Fruit fly (Drosophila melanogaster) whole organism, embryonic: ENCODE data around the gene Try29F.

Experiments used
- Asciz ChIP-seq: fragments of 200-800 bp; sonication (Bioruptor generic); optimal IDR thresholded peaks from 2 replicates; lab custom pipeline; 2017; ENCODE audit warnings: missing biosample characterization, mild to moderate bottlenecking, missing genetic modification characterization, missing genetic modification reagents
- CG10267 ChIP-seq: fragments of 200-800 bp; sonication (Bioruptor generic); optimal IDR thresholded peaks from 2 replicates; lab custom pipeline; 2018; ENCODE audit warnings: missing biosample characterization, mild to moderate bottlenecking, missing genetic modification characterization, moderate library complexity
- CG10321 ChIP-seq: fragments of 200-800 bp; sonication (Bioruptor generic); IDR thresholded peaks from 2 replicates; pipeline ENCODE4 v1.3.6; 2022; ENCODE audit warnings: missing biosample characterization, missing genetic modification characterization
- CG10462 ChIP-seq: fragments of 200-800 bp; sonication (Bioruptor generic); optimal IDR thresholded peaks from 2 replicates; lab custom pipeline; 2016; ENCODE audit warnings: missing biosample characterization, missing genetic modification characterization
- CG11093 ChIP-seq: fragments of 200-800 bp; sonication (Bioruptor generic); IDR thresholded peaks from 3 replicates; pipeline ENCODE4 v1.3.6; 2022; ENCODE audit warnings: missing biosample characterization, missing genetic modification characterization
- CG11723 ChIP-seq: fragments of 200-800 bp; sonication (Bioruptor generic); optimal IDR thresholded peaks from 2 replicates; lab custom pipeline; 2017; ENCODE audit warnings: missing biosample characterization, mild to moderate bottlenecking, missing genetic modification characterization
- CG12236 ChIP-seq: fragments of 200-800 bp; sonication (Bioruptor generic); optimal IDR thresholded peaks from 2 replicates; lab custom pipeline; 2016; ENCODE audit warnings: missing biosample characterization, missing genetic modification characterization
- CG12942 ChIP-seq: fragments of 200-800 bp; sonication (Bioruptor generic); optimal IDR thresholded peaks from 3 replicates; lab custom pipeline; 2016; ENCODE audit warnings: missing biosample characterization, missing genetic modification characterization
- CG13775 ChIP-seq: fragments of 200-800 bp; sonication (Bioruptor generic); optimal IDR thresholded peaks from 3 replicates; lab custom pipeline; 2017; ENCODE audit warnings: missing biosample characterization, mild to moderate bottlenecking, missing genetic modification characterization
- CG14014 ChIP-seq: fragments of 200-800 bp; sonication (Bioruptor generic); IDR thresholded peaks from 2 replicates; pipeline ENCODE4 v1.3.6; 2022; ENCODE audit warnings: missing biosample characterization, missing genetic modification characterization
- CG14860 ChIP-seq: fragments of 200-800 bp; sonication (Bioruptor generic); IDR thresholded peaks from 3 replicates; pipeline ENCODE4 v1.3.6; 2022; ENCODE audit warnings: missing biosample characterization, missing genetic modification characterization; ENCODE audit not compliant: partially characterized antibody
- CG16779 ChIP-seq: fragments of 200-800 bp; sonication (Bioruptor generic); IDR thresholded peaks from 2 replicates; pipeline ENCODE4 v1.3.6; 2022; ENCODE audit warnings: missing biosample characterization, missing genetic modification characterization
- CG17912 ChIP-seq: fragments of 200-800 bp; sonication (Bioruptor generic); optimal IDR thresholded peaks from 2 replicates; lab custom pipeline; 2018; ENCODE audit warnings: missing biosample characterization, mild to moderate bottlenecking, missing genetic modification characterization
- CG18011 ChIP-seq: fragments of 200-800 bp; sonication (Bioruptor generic); optimal IDR thresholded peaks from 2 replicates; lab custom pipeline; 2017; ENCODE audit warnings: missing biosample characterization, missing genetic modification characterization, mild to moderate bottlenecking, moderate library complexity, missing genotype
- CG2199 ChIP-seq: fragments of 200-800 bp; sonication (Bioruptor generic); IDR thresholded peaks from 3 replicates; pipeline ENCODE4 v1.3.6; 2022; ENCODE audit warnings: missing biosample characterization, missing genetic modification characterization
- CG34376 ChIP-seq: fragments of 200-800 bp; sonication (Bioruptor generic); optimal IDR thresholded peaks from 2 replicates; lab custom pipeline; 2018; ENCODE audit warnings: missing biosample characterization, mild to moderate bottlenecking, missing genetic modification characterization
- CG42726 ChIP-seq: fragments of 200-800 bp; sonication (Bioruptor generic); IDR thresholded peaks from 2 replicates; pipeline ENCODE4 v1.3.6; 2022; ENCODE audit warnings: missing biosample characterization, missing genetic modification characterization; ENCODE audit not compliant: partially characterized antibody
- CG4404 ChIP-seq: fragments of 200-800 bp; sonication (Bioruptor generic); IDR thresholded peaks from 2 replicates; pipeline ENCODE4 v1.3.6; 2022; ENCODE audit warnings: missing biosample characterization, missing genetic modification characterization
- CG6854 ChIP-seq: fragments of 200-800 bp; sonication (Bioruptor generic); optimal IDR thresholded peaks from 3 replicates; lab custom pipeline; 2017; ENCODE audit warnings: missing biosample characterization, mild to moderate bottlenecking, missing genetic modification characterization
- CG7963 ChIP-seq: fragments of 200-800 bp; sonication (Bioruptor generic); IDR thresholded peaks from 3 replicates; pipeline ENCODE4 v1.3.6; 2022; ENCODE audit warnings: missing biosample characterization, missing genetic modification characterization; ENCODE audit not compliant: partially characterized antibody
- CG9817 ChIP-seq: fragments of 200-800 bp; sonication (Bioruptor generic); optimal IDR thresholded peaks from 2 replicates; lab custom pipeline; 2018; ENCODE audit warnings: missing biosample characterization, mild to moderate bottlenecking, missing genetic modification characterization, moderate library complexity
- CHES-1-like ChIP-seq: fragments of 200-800 bp; sonication (Bioruptor generic); optimal IDR thresholded peaks from 2 replicates; lab custom pipeline; 2016; ENCODE audit warnings: missing biosample characterization, missing genetic modification characterization
- CTCF ChIP-seq: fragments of 200-800 bp; sonication (Bioruptor generic); optimal IDR thresholded peaks from 2 replicates; lab custom pipeline; 2017; ENCODE audit warnings: missing biosample characterization, mild to moderate bottlenecking, missing genetic modification characterization, moderate library complexity
- Camta ChIP-seq: fragments of 200-800 bp; sonication (Bioruptor generic); optimal IDR thresholded peaks from 2 replicates; lab custom pipeline; 2016; ENCODE audit warnings: missing biosample characterization, missing genetic modification characterization
- CkIIα-i1 ChIP-seq: fragments of 200-800 bp; sonication (Bioruptor generic); IDR thresholded peaks from 2 replicates; pipeline ENCODE4 v1.3.6; 2022; ENCODE audit warnings: missing biosample characterization, missing genetic modification characterization
- Elba2 ChIP-seq: fragments of 200-800 bp; sonication (Bioruptor generic); optimal IDR thresholded peaks from 3 replicates; lab custom pipeline; 2016; ENCODE audit warnings: missing biosample characterization, missing genetic modification characterization
- Ets65A ChIP-seq: fragments of 200-800 bp; sonication (Bioruptor generic); peaks from one replicate; lab custom pipeline; 2016; ENCODE audit warnings: missing biosample characterization, missing genetic modification characterization
- HmgZ ChIP-seq: fragments of 200-800 bp; sonication (Bioruptor generic); optimal IDR thresholded peaks from 2 replicates; lab custom pipeline; 2018; ENCODE audit warnings: missing biosample characterization, mild to moderate bottlenecking, missing genetic modification characterization
- Hsf ChIP-seq: fragments of 200-800 bp; sonication (Bioruptor generic); optimal IDR thresholded peaks from 3 replicates; lab custom pipeline; 2016; ENCODE audit warnings: missing biosample characterization, missing genetic modification characterization
- Nf-YC ChIP-seq: fragments of 200-800 bp; optimal IDR thresholded peaks from 3 replicates; lab custom pipeline; 2019; ENCODE audit warnings: missing biosample characterization, mild to moderate bottlenecking, missing genetic modification characterization, moderate library complexity
- Oaz ChIP-seq: fragments of 200-800 bp; sonication (Bioruptor generic); IDR thresholded peaks from 2 replicates; pipeline ENCODE4 v1.3.6; 2022; ENCODE audit warnings: missing biosample characterization, missing genetic modification characterization
- PHDP ChIP-seq: fragments of 200-800 bp; sonication (Bioruptor generic); optimal IDR thresholded peaks from 3 replicates; lab custom pipeline; 2018; ENCODE audit warnings: missing biosample characterization, mild to moderate bottlenecking, missing genetic modification characterization, moderate library complexity
- Sry-β ChIP-seq: fragments of 200-800 bp; sonication (Bioruptor generic); optimal IDR thresholded peaks from 2 replicates; lab custom pipeline; 2018; ENCODE audit warnings: missing biosample characterization, mild to moderate bottlenecking, missing genetic modification characterization, moderate library complexity
- caup ChIP-seq: fragments of 200-800 bp; sonication (Bioruptor generic); optimal IDR thresholded peaks from 3 replicates; lab custom pipeline; 2017; ENCODE audit warnings: missing biosample characterization, mild to moderate bottlenecking, missing genetic modification characterization, moderate library complexity; ENCODE audit not compliant: severe bottlenecking
- chinmo ChIP-seq: fragments of 200-800 bp; sonication (Bioruptor generic); IDR thresholded peaks from 4 replicates; pipeline ENCODE4 v1.3.6; 2022; ENCODE audit warnings: missing biosample characterization, missing genetic modification characterization; ENCODE audit not compliant: partially characterized antibody
- grau ChIP-seq: fragments of 200-800 bp; optimal IDR thresholded peaks from 3 replicates; lab custom pipeline; 2019; ENCODE audit warnings: missing biosample characterization, mild to moderate bottlenecking, missing genetic modification characterization, moderate library complexity
- grn ChIP-seq: fragments of 200-800 bp; sonication (Bioruptor generic); optimal IDR thresholded peaks from 3 replicates; lab custom pipeline; 2017; ENCODE audit warnings: missing biosample characterization, missing genetic modification characterization
- gsb ChIP-seq: fragments of 200-800 bp; sonication (Bioruptor generic); IDR thresholded peaks from 2 replicates; pipeline ENCODE4 v1.3.6; 2022; ENCODE audit warnings: missing biosample characterization, missing genetic modification characterization
- ind ChIP-seq: fragments of 200-800 bp; sonication (Bioruptor generic); optimal IDR thresholded peaks from 3 replicates; lab custom pipeline; 2016; ENCODE audit warnings: missing biosample characterization, missing genetic modification characterization
- inv ChIP-seq: fragments of 200-800 bp; sonication (Bioruptor generic); IDR thresholded peaks from 2 replicates; pipeline ENCODE4 v1.3.6; 2022; ENCODE audit warnings: missing biosample characterization, missing genetic modification characterization; ENCODE audit not compliant: partially characterized antibody
- pho ChIP-seq: fragments of 200-800 bp; sonication (Bioruptor generic); optimal IDR thresholded peaks from 2 replicates; lab custom pipeline; 2016; ENCODE audit warnings: missing biosample characterization, missing genetic modification characterization
- prd ChIP-seq, 3 experiments: fragments of >200 bp in 2 of 3; fragments of 200-800 bp in 1 of 3; sonication (Bioruptor generic) in 1 of 3; optimal IDR thresholded peaks in 2 of 3; IDR thresholded peaks in 1 of 3; 2 replicates in 2 of 3; 3 replicates in 1 of 3; pipeline versions ENCODE4 v1.3.6 to Lab custom; 2017 to 2022; ENCODE audit warnings: missing biosample characterization in 1 of 3, missing genetic modification characterization in 1 of 3
- pros ChIP-seq: fragments of 200-800 bp; sonication (Bioruptor generic); optimal IDR thresholded peaks from 3 replicates; lab custom pipeline; 2019; ENCODE audit warnings: missing biosample characterization, mild to moderate bottlenecking, missing genetic modification characterization, moderate library complexity
- run ChIP-seq: fragments of 200-800 bp; sonication (Bioruptor generic); optimal IDR thresholded peaks from 3 replicates; lab custom pipeline; 2018; ENCODE audit warnings: missing biosample characterization, mild to moderate bottlenecking, missing genetic modification characterization
- sqz ChIP-seq: fragments of 200-800 bp; sonication (Bioruptor generic); optimal IDR thresholded peaks from 3 replicates; lab custom pipeline; 2018; ENCODE audit warnings: missing biosample characterization, mild to moderate bottlenecking, missing genetic modification characterization
- tio ChIP-seq: fragments of 200-800 bp; sonication (Bioruptor generic); optimal IDR thresholded peaks from 2 replicates; lab custom pipeline; 2017; ENCODE audit warnings: missing biosample characterization, missing genetic modification characterization, inconsistent platforms
- twi ChIP-seq: fragments of 200-800 bp; optimal IDR thresholded peaks from 2 replicates; lab custom pipeline; 2019; ENCODE audit warnings: missing biosample characterization, mild to moderate bottlenecking, missing genetic modification characterization, moderate library complexity
- vfl ChIP-seq: fragments of 200-800 bp; sonication (Bioruptor generic); optimal IDR thresholded peaks from 2 replicates; lab custom pipeline; 2016; ENCODE audit warnings: missing biosample characterization, missing genetic modification characterization
- zfh2 ChIP-seq: fragments of 200-800 bp; sonication (Bioruptor generic); optimal IDR thresholded peaks from 2 replicates; lab custom pipeline; 2016; ENCODE audit warnings: missing biosample characterization, missing genetic modification characterization

The Try29F gene

dm6 chr2L:8951184-8951934 is 47.0 kb upstream of the Try29F start, which contains the start of gene C1GalTA (continued):
- TF ChIP-seq pros (GFP tag; lab: Kevin White, UChicago): peak; percentile 90
- no peak for TF ChIP-seq CG42726
- peak; percentile 90 for TF ChIP-seq CG11093 (GFP tag; lab: Robert Waterston, UW)
- TF ChIP-seq run (tag; lab: Kevin White, UChicago): peak; percentile 97
- peak; percentile 79 for TF ChIP-seq Hsf
- peak; percentile 40 for TF ChIP-seq Camta (GFP tag; lab: Kevin White, UChicago)
- TF ChIP-seq CG10267 (tag; lab: Kevin White, UChicago): peak; percentile 98
- TF ChIP-seq ind (GFP tag; lab: Kevin White, UChicago): peak; percentile 94
- TF ChIP-seq CG4404 (GFP tag; lab: Robert Waterston, UW): peak; percentile 92
- TF ChIP-seq Elba2 (GFP tag; lab: Kevin White, UChicago): peak; percentile 52
- TF ChIP-seq HmgZ (tag; lab: Kevin White, UChicago): peak; percentile 96
- TF ChIP-seq grau: peak; percentile 99
- peak; percentile 77; the same call in 1 of the 2 replicates for TF ChIP-seq CG10321 (GFP tag; lab: Robert Waterston, UW)
- no peak for TF ChIP-seq CG14860 (GFP tag; lab: Robert Waterston, UW)
- TF ChIP-seq chinmo (GFP tag; lab: Robert Waterston, UW): no peak
- TF ChIP-seq caup (GFP tag; lab: Kevin White, UChicago): peak; percentile 96
- TF ChIP-seq Nf-YC (tag; lab: Kevin White, UChicago): peak; percentile 92
- TF ChIP-seq CG7963: no peak
- no peak for TF ChIP-seq CG16779
- TF ChIP-seq pho (GFP tag; lab: Kevin White, UChicago): peak; percentile 67
- peak; percentile 94 for TF ChIP-seq CG9817 (tag; lab: Kevin White, UChicago)
- peak; percentile 90 for TF ChIP-seq CG10462
- peak; percentile 89 for TF ChIP-seq CG11723 (GFP tag; lab: Kevin White, UChicago)
- TF ChIP-seq CG18011: peak; percentile 79
- peak; percentile 99 for TF ChIP-seq PHDP (tag; lab: Kevin White, UChicago)
- peak; percentile 98 for TF ChIP-seq twi (tag; lab: Kevin White, UChicago)
- TF ChIP-seq tio (GFP tag; lab: Kevin White, UChicago): peak; percentile 95
- TF ChIP-seq CG14014 (GFP tag; lab: Robert Waterston, UW): peak; percentile 95
- no peak for TF ChIP-seq CG12236 (GFP tag; lab: Kevin White, UChicago)
- TF ChIP-seq CTCF: peak; percentile 61
- peak; percentile 70 for TF ChIP-seq vfl (GFP tag; lab: Kevin White, UChicago)
- peak; percentile 93 for TF ChIP-seq CG34376 (GFP tag; lab: Kevin White, UChicago)
- TF ChIP-seq inv: no peak
- peak; percentile 64 for TF ChIP-seq grn (GFP tag; lab: Kevin White, UChicago)
- peak; percentile 98 for TF ChIP-seq CG6854 (GFP tag; lab: Kevin White, UChicago)
- TF ChIP-seq sqz (GFP tag; lab: Kevin White, UChicago): peak; percentile 98
- TF ChIP-seq CG2199 (GFP tag; lab: Robert Waterston, UW): peak; percentile 57; the same call in 1 of the 3 replicates
- TF ChIP-seq gsb (GFP tag; lab: Robert Waterston, UW): peak; percentile 93
- TF ChIP-seq Sry-β (GFP tag; lab: Kevin White, UChicago): peak; percentile 59
- TF ChIP-seq CG13775 (GFP tag; lab: Kevin White, UChicago): peak; percentile 97
- peak; percentile 92 for TF ChIP-seq CG12942 (GFP tag; lab: Kevin White, UChicago)
- TF ChIP-seq Asciz (GFP tag; lab: Kevin White, UChicago): peak; percentile 97
- TF ChIP-seq CHES-1-like (GFP tag; lab: Kevin White, UChicago): peak; percentile 78
- no peak for TF ChIP-seq CkIIα-i1 (GFP tag; lab: Robert Waterston, UW)
- TF ChIP-seq CG17912 (GFP tag; lab: Kevin White, UChicago): peak; percentile 61
- peak; percentile 94 for TF ChIP-seq Ets65A (GFP tag; lab: Kevin White, UChicago)
- TF ChIP-seq Oaz (GFP tag; lab: Robert Waterston, UW): peak; percentile 86
- peak; percentile 73 for TF ChIP-seq zfh2 (GFP tag; lab: Kevin White, UChicago)
- no peak for TF ChIP-seq prd (optimal IDR thresholded peaks at IDR 0.05; lab: Kevin White, UChicago)
- peak; percentile 95 for TF ChIP-seq prd (GFP tag; IDR thresholded peaks at IDR 0.05; lab: Robert Waterston, UW)
